Worm (Caenorhabditis elegans) whole organism, young adult: ENCODE data around the gene C44E12.1.

ENCODE experiments used
- C06A6.2 ChIP-seq: fragments of 200-800 bp; sonication (Bioruptor generic); conservative IDR thresholded peaks from 2 replicates; pipeline ENCODE4 v1.3.6; 2022; ENCODE audit warnings: missing genetic modification characterization, missing compliant biosample characterization
- F37B4.10 ChIP-seq: fragments of 200-800 bp; sonication (Bioruptor generic); IDR thresholded peaks from 2 replicates; pipeline ENCODE4 v1.3.6; 2022; ENCODE audit warnings: missing genetic modification characterization, missing compliant biosample characterization
- F49E8.2 ChIP-seq: sonication (generic microtip); optimal IDR thresholded peaks from 3 replicates; lab custom pipeline; 2017; ENCODE audit warnings: missing genetic modification characterization, mild to moderate bottlenecking, missing compliant biosample characterization, antibody characterized with exemption, moderate library complexity; ENCODE audit not compliant: insufficient read depth
- T07F8.4 ChIP-seq: sonication (generic microtip); optimal IDR thresholded peaks from 2 replicates; lab custom pipeline; 2016; ENCODE audit warnings: mild to moderate bottlenecking, missing genetic modification characterization, moderate library complexity, missing compliant biosample characterization
- Y67H2A.10 ChIP-seq: fragments of 200-800 bp; sonication (Bioruptor generic); conservative IDR thresholded peaks from 2 replicates; pipeline ENCODE4 v1.3.6; 2022; ENCODE audit warnings: missing genetic modification reagents, missing genetic modification characterization, missing compliant biosample characterization
- Y79H2A.3 ChIP-seq: fragments of 200-800 bp; sonication (Bioruptor generic); conservative IDR thresholded peaks from 2 replicates; pipeline ENCODE4 v1.3.6; 2022; ENCODE audit warnings: missing genetic modification reagents, missing genetic modification characterization, missing compliant biosample characterization
- aptf-2 ChIP-seq: fragments of 200-800 bp; sonication (Bioruptor generic); conservative IDR thresholded peaks from 2 replicates; pipeline ENCODE4 v1.3.6; 2022; ENCODE audit warnings: missing genetic modification reagents, missing genetic modification characterization, missing compliant biosample characterization
- atf-7 ChIP-seq: sonication (generic microtip); optimal IDR thresholded peaks from 2 replicates; lab custom pipeline; 2017; ENCODE audit warnings: mild to moderate bottlenecking, missing genetic modification characterization, missing compliant biosample characterization
- ccch-3 ChIP-seq: fragments of 200-800 bp; sonication (Bioruptor generic); optimal IDR thresholded peaks from 2 replicates; lab custom pipeline; 2018; ENCODE audit warnings: mild to moderate bottlenecking, missing genetic modification characterization, missing compliant biosample characterization
- cebp-1 ChIP-seq, 2 experiments: fragments of 200-800 bp in 1 of 2; sonication (Bioruptor generic) in 1 of 2; sonication (generic microtip) in 1 of 2; IDR thresholded peaks in 1 of 2; optimal IDR thresholded peaks in 1 of 2; 2 replicates each; pipeline versions ENCODE4 v1.3.6 to Lab custom; 2017 to 2022; ENCODE audit warnings: missing compliant biosample characterization in 2 of 2, missing genetic modification characterization in 2 of 2, mild to moderate bottlenecking in 1 of 2, missing genetic modification reagents in 1 of 2, moderate library complexity in 1 of 2
- cebp-2 ChIP-seq: fragments of 200-800 bp; sonication (Bioruptor generic); IDR thresholded peaks from 2 replicates; pipeline ENCODE4 v1.3.6; 2022; ENCODE audit warnings: missing genetic modification characterization, missing compliant biosample characterization
- dox-1 ChIP-seq: fragments of 200-800 bp; sonication (Bioruptor generic); IDR thresholded peaks from 2 replicates; pipeline ENCODE4 v1.3.6; 2022; ENCODE audit warnings: missing genetic modification reagents, missing genetic modification characterization, missing compliant biosample characterization
- dpl-1 ChIP-seq: fragments of 150-350 bp; optimal IDR thresholded peaks from 2 replicates; lab custom pipeline; 2014; ENCODE audit warnings: missing biosample characterization, missing genetic modification reagents, missing genetic modification characterization
- egrh-3 ChIP-seq: fragments of 200-800 bp; sonication (Bioruptor generic); IDR thresholded peaks from 2 replicates; pipeline ENCODE4 v1.3.6; 2022; ENCODE audit warnings: missing genetic modification reagents, missing genetic modification characterization, missing compliant biosample characterization
- ekl-4 ChIP-seq: fragments of 200-800 bp; sonication (Bioruptor generic); IDR thresholded peaks from 2 replicates; pipeline ENCODE4 v1.3.6; 2022; ENCODE audit warnings: missing genetic modification reagents, missing genetic modification characterization, missing compliant biosample characterization
- ets-4 ChIP-seq: fragments of 200-800 bp; sonication (Bioruptor generic); optimal IDR thresholded peaks from 2 replicates; lab custom pipeline; 2018; ENCODE audit warnings: mild to moderate bottlenecking, missing genetic modification characterization, missing compliant biosample characterization
- hlh-12 ChIP-seq: sonication (generic microtip); optimal IDR thresholded peaks from 2 replicates; lab custom pipeline; 2016; ENCODE audit warnings: missing genetic modification characterization, missing compliant biosample characterization
- lag-1 ChIP-seq: fragments of 200-800 bp; sonication (Bioruptor generic); IDR thresholded peaks from 2 replicates; pipeline ENCODE4 v1.3.6; 2022; ENCODE audit warnings: missing genetic modification reagents, missing genetic modification characterization, missing compliant biosample characterization
- let-607 ChIP-seq, 2 experiments: fragments of 200-800 bp in 1 of 2; sonication (Bioruptor generic) in 1 of 2; sonication (generic microtip) in 1 of 2; optimal IDR thresholded peaks; 2 replicates each; lab custom pipeline; 2016 to 2018; ENCODE audit warnings: mild to moderate bottlenecking in 2 of 2, missing compliant biosample characterization in 2 of 2, missing genetic modification characterization in 2 of 2, moderate library complexity in 2 of 2, missing genotype in 1 of 2
- lin-26 ChIP-seq: fragments of 200-800 bp; sonication (Bioruptor generic); IDR thresholded peaks from 2 replicates; pipeline ENCODE4 v1.3.6; 2022; ENCODE audit warnings: missing genetic modification reagents, missing genetic modification characterization, missing compliant biosample characterization
- lin-35 ChIP-seq, 3 experiments: fragments of 150-350 bp in 2 of 3; sonication (generic microtip) in 1 of 3; optimal IDR thresholded peaks; 2 replicates each; lab custom pipeline; 2014 to 2018; ENCODE audit warnings: missing biosample characterization in 3 of 3, missing genetic modification characterization in 3 of 3, missing genetic modification reagents in 3 of 3
- lin-40 ChIP-seq: sonication (generic microtip); optimal IDR thresholded peaks from 2 replicates; lab custom pipeline; 2016; ENCODE audit warnings: missing genetic modification characterization, mild to moderate bottlenecking, missing compliant biosample characterization, missing genotype, missing genetic modification reagents
- lir-1 ChIP-seq: fragments of 200-800 bp; sonication (Bioruptor generic); conservative IDR thresholded peaks from 2 replicates; pipeline ENCODE4 v1.3.6; 2022; ENCODE audit warnings: missing genetic modification reagents, missing genetic modification characterization, missing compliant biosample characterization
- lsl-1 ChIP-seq: fragments of 200-800 bp; sonication (Bioruptor generic); optimal IDR thresholded peaks from 2 replicates; lab custom pipeline; 2018; ENCODE audit warnings: mild to moderate bottlenecking, missing genetic modification characterization, moderate library complexity, missing compliant biosample characterization
- madf-10 ChIP-seq: sonication (generic microtip); optimal IDR thresholded peaks from 2 replicates; lab custom pipeline; 2016; ENCODE audit warnings: mild to moderate bottlenecking, missing genetic modification characterization, missing compliant biosample characterization
- mes-4 ChIP-seq: sonication (generic microtip); optimal IDR thresholded peaks from 2 replicates; lab custom pipeline; 2016; ENCODE audit warnings: missing genotype, missing genetic modification characterization, missing compliant biosample characterization
- nfya-2 ChIP-seq: fragments of 200-800 bp; sonication (Bioruptor generic); IDR thresholded peaks from 2 replicates; pipeline ENCODE4 v1.3.6; 2022; ENCODE audit warnings: missing genetic modification reagents, missing genetic modification characterization, missing compliant biosample characterization
- nfyb-1 ChIP-seq: fragments of 200-800 bp; sonication (Bioruptor generic); IDR thresholded peaks from 2 replicates; pipeline ENCODE4 v1.3.6; 2022; ENCODE audit warnings: missing genetic modification reagents, missing genetic modification characterization, missing compliant biosample characterization
- nhr-80 ChIP-seq: sonication (generic microtip); optimal IDR thresholded peaks from 2 replicates; lab custom pipeline; 2016; ENCODE audit warnings: missing genetic modification characterization, missing compliant biosample characterization
- pha-4 ChIP-seq: fragments of 150-350 bp; sonication (generic microtip); optimal IDR thresholded peaks from 2 replicates; lab custom pipeline; 2014; ENCODE audit warnings: missing biosample characterization, missing genetic modification reagents, missing genetic modification characterization
- rec-8 ChIP-seq, 2 experiments: sonication (generic microtip); optimal IDR thresholded peaks; 2 replicates each; lab custom pipeline; 2016; ENCODE audit warnings: mild to moderate bottlenecking in 2 of 2, missing genetic modification characterization in 2 of 2, missing genetic modification reagents in 2 of 2, missing genotype in 2 of 2, missing biosample characterization in 1 of 2, missing compliant biosample characterization in 1 of 2, moderate library complexity in 1 of 2
- zfh-2 ChIP-seq: fragments of 200-800 bp; sonication (Bioruptor generic); conservative IDR thresholded peaks from 2 replicates; pipeline ENCODE4 v1.3.6; 2022; ENCODE audit warnings: missing genetic modification reagents, missing genetic modification characterization, missing compliant biosample characterization
- ztf-18 ChIP-seq: sonication (generic microtip); optimal IDR thresholded peaks from 2 replicates; lab custom pipeline; 2016; ENCODE audit warnings: missing genotype, mild to moderate bottlenecking, missing genetic modification characterization, missing compliant biosample characterization

C44E12.1 gene

DNA sequence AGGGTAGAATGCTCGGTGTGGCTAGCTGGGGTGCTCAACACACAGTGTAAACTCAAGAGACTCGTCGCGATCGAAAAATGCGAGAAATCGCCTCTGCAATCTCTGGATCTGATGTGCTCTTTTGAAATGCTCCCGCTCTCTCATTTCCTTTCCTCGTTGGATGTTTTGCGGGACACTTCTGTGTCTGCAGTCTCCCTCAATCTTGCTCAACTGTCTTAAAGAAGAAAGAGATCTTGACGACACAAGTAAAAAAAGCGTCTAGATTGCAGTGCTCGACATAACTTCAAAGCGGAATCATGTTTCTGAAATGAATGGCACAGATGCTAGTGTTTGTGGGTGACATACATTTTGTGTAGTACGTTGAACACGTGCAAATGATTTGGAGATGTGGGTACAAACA, 23.1 kb upstream of the C44E12.1 start:
- no peak for TF ChIP-seq lin-35 (GFP tag; optimal IDR thresholded peaks at IDR 0.05; lab: Kevin White, UChicago)
- TF ChIP-seq lir-1 (GFP tag; lab: Robert Waterston, UW) = no peak
- TF ChIP-seq T07F8.4 (tag; lab: Kevin White, UChicago) = no peak
- TF ChIP-seq lsl-1 (GFP tag; lab: Kevin White, UChicago) = no peak
- peak; percentile 49; the same call in 1 of the 2 replicates for TF ChIP-seq zfh-2

DNA sequence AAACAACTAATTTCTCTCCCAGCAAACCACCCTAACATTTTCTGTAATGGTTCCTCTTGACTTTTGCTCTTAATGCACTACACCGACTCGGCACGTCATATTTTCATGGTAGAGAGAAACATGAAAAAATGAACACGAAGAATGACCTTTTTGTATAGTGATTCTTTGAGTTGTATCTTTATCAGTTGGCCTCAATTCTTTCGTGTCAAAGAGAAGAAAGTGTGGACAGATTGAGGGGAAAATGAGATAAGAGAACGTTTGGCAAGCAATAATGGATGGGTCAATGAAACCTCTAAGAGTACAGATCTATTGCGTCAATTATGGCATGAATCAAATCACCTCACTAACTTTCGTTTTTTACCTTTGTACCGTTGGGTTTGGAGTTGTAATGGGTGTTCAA, 20.8 kb upstream of the C44E12.1 start:
- TF ChIP-seq atf-7 = no peak
- no peak for TF ChIP-seq lin-40 (tag; lab: Kevin White, UChicago)
- TF ChIP-seq hlh-12 (tag; lab: Kevin White, UChicago) = no peak
- TF ChIP-seq cebp-1 (GFP tag; IDR thresholded peaks at IDR 0.05; lab: Robert Waterston, UW) = no peak
- TF ChIP-seq cebp-1 (tag; optimal IDR thresholded peaks at IDR 0.05; lab: Kevin White, UChicago) = peak; percentile 22
- no peak for TF ChIP-seq madf-10 (tag; lab: Kevin White, UChicago)
- no peak for TF ChIP-seq pha-4 (tag; lab: Kevin White, UChicago)
- TF ChIP-seq aptf-2 = no peak
- no peak for TF ChIP-seq F49E8.2 (tag; lab: Kevin White, UChicago)
- no peak for TF ChIP-seq ekl-4 (GFP tag; lab: Robert Waterston, UW)
- no peak for TF ChIP-seq lir-1 (GFP tag; lab: Robert Waterston, UW)
- TF ChIP-seq dpl-1 (GFP tag; lab: Kevin White, UChicago) = no peak
- TF ChIP-seq Y67H2A.10 (GFP tag; lab: Robert Waterston, UW) = no peak
- TF ChIP-seq ccch-3 (GFP tag; lab: Kevin White, UChicago) = no peak
- no peak for TF ChIP-seq mes-4 (tag; lab: Kevin White, UChicago)
- TF ChIP-seq lag-1 (GFP tag; lab: Robert Waterston, UW) = no peak
- TF ChIP-seq cebp-2 = no peak
- TF ChIP-seq Y79H2A.3 (GFP tag; lab: Robert Waterston, UW) = no peak
- peak in 1 of 2 experiments; percentile 23 for TF ChIP-seq let-607 (tag; optimal IDR thresholded peaks at IDR 0.05; lab: Kevin White, UChicago)
- no peak for TF ChIP-seq nfya-2 (GFP tag; lab: Robert Waterston, UW)
- TF ChIP-seq ets-4 (GFP tag; lab: Kevin White, UChicago) = peak; percentile 24
- no peak for TF ChIP-seq egrh-3 (GFP tag; lab: Robert Waterston, UW)
- no peak for TF ChIP-seq rec-8 (tag; optimal IDR thresholded peaks at IDR 0.05; lab: Kevin White, UChicago)
- no peak for TF ChIP-seq F37B4.10 (GFP tag; lab: Robert Waterston, UW)
- peak; percentile 94 for TF ChIP-seq nhr-80 (tag; lab: Kevin White, UChicago)
- TF ChIP-seq C06A6.2 (GFP tag; lab: Robert Waterston, UW) = no peak

DNA sequence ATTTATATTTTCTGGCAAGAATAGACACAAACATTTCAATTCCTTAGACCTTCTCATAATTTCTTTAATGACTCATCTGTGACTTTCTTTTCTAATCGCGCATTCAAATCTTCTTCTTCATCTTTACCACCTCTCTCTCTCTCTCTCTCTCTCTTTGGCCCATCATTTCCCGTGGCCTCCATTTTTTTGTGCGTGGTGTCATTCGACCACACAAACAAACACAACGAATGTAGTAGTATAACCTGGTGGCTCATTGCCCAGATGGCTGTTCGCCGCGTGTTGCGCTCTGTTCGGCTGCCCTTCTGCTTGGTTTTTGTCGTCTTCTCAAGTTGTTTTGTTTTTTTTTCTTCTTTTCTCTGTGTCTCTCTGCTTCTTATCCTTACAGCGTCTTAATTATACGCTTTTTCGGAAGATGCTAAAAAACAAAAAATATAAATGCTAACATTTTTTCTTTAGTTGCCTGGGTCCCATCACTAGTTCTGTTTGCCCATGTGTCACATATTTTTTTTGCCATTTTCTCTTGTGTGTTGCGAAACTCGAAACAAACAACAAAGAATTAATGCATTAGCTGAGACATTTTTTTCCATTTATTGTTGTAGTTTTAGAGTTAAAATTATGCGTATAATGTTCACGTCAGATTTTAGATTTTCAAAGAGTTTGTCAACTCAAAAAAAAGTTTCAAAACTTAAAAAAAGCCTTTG, 19.1 kb upstream of the C44E12.1 start:
- TF ChIP-seq cebp-1 (GFP tag; IDR thresholded peaks at IDR 0.05; lab: Robert Waterston, UW) = peak; percentile 58; the same call in 1 of the 2 replicates
- TF ChIP-seq cebp-1 (tag; optimal IDR thresholded peaks at IDR 0.05; lab: Kevin White, UChicago) = peak; percentile 57
- peak; percentile 19; the same call in 1 of the 2 replicates for TF ChIP-seq lin-26 (GFP tag; lab: Robert Waterston, UW)
- TF ChIP-seq nfyb-1 (GFP tag; lab: Robert Waterston, UW) = no peak

DNA sequence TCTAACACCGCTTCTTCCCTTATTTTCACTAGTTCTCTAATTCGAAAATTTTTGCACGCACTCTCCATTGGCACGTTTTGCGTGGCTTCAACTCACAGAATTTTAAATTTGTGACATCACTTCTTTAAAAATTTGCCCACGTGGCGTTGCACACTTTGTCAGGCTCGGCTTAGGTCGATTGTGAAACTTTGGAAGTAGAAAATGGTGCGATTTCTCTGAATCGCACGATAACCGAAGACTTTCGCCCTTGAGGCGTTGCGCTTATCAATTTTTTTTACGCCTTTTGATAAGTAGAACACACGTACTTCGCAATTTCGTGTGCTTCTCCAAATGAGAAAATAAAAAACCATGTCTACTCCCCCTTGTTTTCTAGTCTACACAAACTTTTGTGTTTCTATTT, 18.4 kb upstream of the C44E12.1 start:
- TF ChIP-seq dox-1 (GFP tag; lab: Robert Waterston, UW) = 0 out of 2 replicates have a peak, but pooled peaks have one; percentile 22
- peak; percentile 20 to 46 for TF ChIP-seq let-607 (tag; optimal IDR thresholded peaks at IDR 0.05; lab: Kevin White, UChicago)
- no peak for TF ChIP-seq ets-4 (GFP tag; lab: Kevin White, UChicago)
- peak; percentile 87 for TF ChIP-seq nhr-80 (tag; lab: Kevin White, UChicago)
- TF ChIP-seq cebp-1 (GFP tag; IDR thresholded peaks at IDR 0.05; lab: Robert Waterston, UW) = no peak
- peak; percentile 74 for TF ChIP-seq cebp-1 (tag; optimal IDR thresholded peaks at IDR 0.05; lab: Kevin White, UChicago)
- TF ChIP-seq atf-7 = peak; percentile 38
- TF ChIP-seq ztf-18 (tag; lab: Kevin White, UChicago) = no peak
